Fruit fly (Drosophila melanogaster): ENCODE measurements around the gene Gmd.
A peak's percentile ranks its signal among the peaks of the same experiment; 100 is the strongest.

Gene Gmd

dm6 chr2L:5009306-5010030, 32.6 kb upstream of the Gmd start, which contains the start of gene Rtnl1 (continued):
- TF ChIP-seq mld (GFP tag; IDR thresholded peaks at IDR 0.05; ENCODE audit: partially characterized antibody): peak; percentile 84; the same call in 2 of the 3 replicates
- no peak for TF ChIP-seq CG17359 (tag; optimal IDR thresholded peaks at IDR 0.05)
- TF ChIP-seq CG30431 (GFP tag; optimal IDR thresholded peaks at IDR 0.05): no peak
- TF ChIP-seq slp2 (GFP tag; optimal IDR thresholded peaks at IDR 0.05): no peak
- TF ChIP-seq nerfin-1 (tag; optimal IDR thresholded peaks at IDR 0.05): peak; percentile 16
- TF ChIP-seq Dref (GFP tag; IDR thresholded peaks at IDR 0.05): peak; percentile 69
- TF ChIP-seq CG13287 (GFP tag; IDR thresholded peaks at IDR 0.05; ENCODE audit: partially characterized antibody): peak; percentile 97
- peak; percentile 63 for TF ChIP-seq sug (tag; optimal IDR thresholded peaks at IDR 0.05)
- TF ChIP-seq CG6854 (GFP tag; optimal IDR thresholded peaks at IDR 0.05): no peak
- peak; percentile 68 for TF ChIP-seq CG14710 (tag; optimal IDR thresholded peaks at IDR 0.05)
- TF ChIP-seq CG5953 (GFP tag; IDR thresholded peaks at IDR 0.05): no peak
- TF ChIP-seq Hr3 (GFP tag; optimal IDR thresholded peaks at IDR 0.05): no peak
- peak; percentile 92 for TF ChIP-seq knrl (GFP tag; IDR thresholded peaks at IDR 0.05; ENCODE audit: partially characterized antibody)
- no peak for TF ChIP-seq CG11093 (GFP tag; IDR thresholded peaks at IDR 0.05)
- no peak for TF ChIP-seq bigmax (GFP tag; optimal IDR thresholded peaks at IDR 0.05)
- no peak for TF ChIP-seq CG43689 (GFP tag; IDR thresholded peaks at IDR 0.05)
- no peak for TF ChIP-seq Bdp1 (GFP tag; optimal IDR thresholded peaks at IDR 0.05)
- TF ChIP-seq emc (GFP tag; optimal IDR thresholded peaks at IDR 0.05): no peak
- TF ChIP-seq CG3281 (GFP tag; optimal IDR thresholded peaks at IDR 0.05): no peak
- peak; percentile 20 for TF ChIP-seq Dad (GFP tag; optimal IDR thresholded peaks at IDR 0.05)
- peak; percentile 87 for TF ChIP-seq CG33213 (GFP tag; optimal IDR thresholded peaks at IDR 0.05)
- no peak for TF ChIP-seq CG1024 (GFP tag; IDR thresholded peaks at IDR 0.05)
- no peak for TF ChIP-seq chn (GFP tag; optimal IDR thresholded peaks at IDR 0.05)
- TF ChIP-seq CG10959 (GFP tag; IDR thresholded peaks at IDR 0.05): no peak
- TF ChIP-seq slou (GFP tag; optimal IDR thresholded peaks at IDR 0.05): no peak
- TF ChIP-seq Hr39 (optimal IDR thresholded peaks at IDR 0.05): no peak
- no peak for TF ChIP-seq fd64A (GFP tag; optimal IDR thresholded peaks at IDR 0.05)
- peak in 1 of 2 experiments; percentile 35 for TF ChIP-seq chif (GFP tag; optimal IDR thresholded peaks at IDR 0.05)
- no peak for TF ChIP-seq Hr78 (GFP tag; optimal IDR thresholded peaks at IDR 0.05)
- peak; percentile 68 for TF ChIP-seq CG17829 (tag; optimal IDR thresholded peaks at IDR 0.05)
- TF ChIP-seq amos (GFP tag; IDR thresholded peaks at IDR 0.05; ENCODE audit: partially characterized antibody): peak; percentile 96
- peak; percentile 99 for TF ChIP-seq pzg (GFP tag; optimal IDR thresholded peaks at IDR 0.05)
- TF ChIP-seq CG7745 (tag; optimal IDR thresholded peaks at IDR 0.05): no peak
- peak; percentile 31 for TF ChIP-seq CG15479 (GFP tag; optimal IDR thresholded peaks at IDR 0.05)
- TF ChIP-seq GATAe (GFP tag; conservative IDR thresholded peaks at IDR 0.05): no peak
- TF ChIP-seq CG1792 (GFP tag; optimal IDR thresholded peaks at IDR 0.05): peak; percentile 10
- TF ChIP-seq CG4424 (GFP tag; optimal IDR thresholded peaks at IDR 0.05): peak; percentile 24
- no peak for TF ChIP-seq Sox100B (GFP tag; optimal IDR thresholded peaks at IDR 0.05)
- no peak for TF ChIP-seq CG31441 (GFP tag; IDR thresholded peaks at IDR 0.05)
- no peak for TF ChIP-seq CG8388 (GFP tag; optimal IDR thresholded peaks at IDR 0.05)
- no peak for TF ChIP-seq TFAM (GFP tag; optimal IDR thresholded peaks at IDR 0.05)
- peak; percentile 94 for TF ChIP-seq unc-4 (GFP tag; IDR thresholded peaks at IDR 0.05; ENCODE audit: partially characterized antibody)
- peak; percentile 46 for TF ChIP-seq CG12744 (GFP tag; optimal IDR thresholded peaks at IDR 0.05)
- TF ChIP-seq CG13424 (tag; optimal IDR thresholded peaks at IDR 0.05): peak; percentile 28
- TF ChIP-seq ac (GFP tag; optimal IDR thresholded peaks at IDR 0.05): no peak
- no peak for TF ChIP-seq Lim3 (GFP tag; IDR thresholded peaks at IDR 0.05)
- peak; percentile 95 for TF ChIP-seq CG42726 (GFP tag; IDR thresholded peaks at IDR 0.05; ENCODE audit: partially characterized antibody)
- no peak for TF ChIP-seq pnt (GFP tag; optimal IDR thresholded peaks at IDR 0.05)
- peak; percentile 85 for TF ChIP-seq inv (GFP tag; IDR thresholded peaks at IDR 0.05; ENCODE audit: partially characterized antibody)
- TF ChIP-seq br (optimal IDR thresholded peaks at IDR 0.05): no peak

All from whole organism, embryonic.